Fruit fly (Drosophila melanogaster): Measurements from ENCODE around the gene Ca-beta.

DNA sequence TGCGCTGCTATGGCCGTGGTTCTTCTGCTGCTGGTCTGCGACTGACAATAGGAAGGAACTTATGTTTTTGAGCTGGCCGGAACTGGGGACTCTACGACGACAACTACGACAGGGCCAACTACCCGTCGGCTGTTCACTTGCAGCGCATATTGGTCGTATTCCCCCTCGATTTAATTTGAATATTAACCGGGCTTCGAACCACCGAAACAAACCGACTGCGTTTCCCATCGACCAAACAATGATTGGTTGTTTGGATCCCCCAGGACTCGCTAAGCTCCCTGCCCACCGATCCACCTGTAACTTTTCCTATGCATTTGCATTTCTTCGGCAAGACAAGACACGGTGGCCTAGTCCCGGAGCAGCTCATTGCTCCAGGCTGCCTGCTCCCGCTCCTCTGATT is 81.7 kb downstream of the Ca-beta start, which contains the start of gene Dnaaf4:
- no peak for TF ChIP-seq CG16779 (GFP tag; IDR thresholded peaks at IDR 0.05)
- no peak for TF ChIP-seq kah (GFP tag; optimal IDR thresholded peaks at IDR 0.05)
